Worm (Caenorhabditis elegans) whole organism, midembryonic: Measurements from ENCODE around the gene dnj-16.

Experiments used
- cog-1 ChIP-seq: sonication (generic microtip); optimal IDR thresholded peaks from 2 replicates; lab custom pipeline; 2016; ENCODE audit warnings: missing genetic modification characterization, missing compliant biosample characterization
- flt-1 ChIP-seq: fragments of 200-800 bp; sonication (Bioruptor generic); IDR thresholded peaks from 2 replicates; pipeline ENCODE4 v1.3.6; 2022; ENCODE audit warnings: missing genetic modification characterization, missing compliant biosample characterization
- klf-2 ChIP-seq: fragments of 200-800 bp; sonication (Bioruptor generic); conservative IDR thresholded peaks from 2 replicates; pipeline ENCODE4 v1.3.6; 2022; ENCODE audit warnings: missing genetic modification reagents, missing genetic modification characterization, missing compliant biosample characterization
- med-1 ChIP-seq: sonication (generic microtip); optimal IDR thresholded peaks from 2 replicates; lab custom pipeline; 2017; ENCODE audit warnings: missing genetic modification characterization, mild to moderate bottlenecking, missing compliant biosample characterization, antibody characterized with exemption, missing genetic modification reagents; ENCODE audit not compliant: insufficient read depth
- ref-1 ChIP-seq: fragments of 200-800 bp; sonication (Bioruptor generic); conservative IDR thresholded peaks from 2 replicates; pipeline ENCODE4 v1.3.6; 2022; ENCODE audit warnings: missing genetic modification reagents, missing genetic modification characterization, missing compliant biosample characterization
- ztf-23 ChIP-seq: fragments of 200-800 bp; sonication (Bioruptor generic); IDR thresholded peaks from 2 replicates; pipeline ENCODE4 v1.3.6; 2022; ENCODE audit warnings: missing genetic modification reagents, missing genetic modification characterization, missing compliant biosample characterization

- TF ChIP-seq cog-1 (tag; lab: Kevin White, UChicago) (no peak), ztf-23 (GFP tag; lab: Robert Waterston, UW) (no peak), med-1 (no peak), ref-1 (GFP tag; lab: Robert Waterston, UW) (no peak), klf-2 (GFP tag; lab: Robert Waterston, UW) (no peak), flt-1 (GFP tag; lab: Robert Waterston, UW) (no peak)
Observed at ce11 chrIII:4176109-4176596, 14.8 kb upstream of the dnj-16 start, which contains the start of the genes hrde-1 and C16C10.13.
